Worm (Caenorhabditis elegans) whole organism, young adult: Measurements from ENCODE around the gene atl-1.

Experiments
- B0261.1 ChIP-seq: sonication (generic microtip); optimal IDR thresholded peaks from 2 replicates; lab custom pipeline; 2016; ENCODE audit warnings: mild to moderate bottlenecking, missing genetic modification characterization, moderate library complexity, missing compliant biosample characterization
- B0336.3 ChIP-seq: fragments of 200-800 bp; sonication (Bioruptor generic); IDR thresholded peaks from 2 replicates; pipeline ENCODE4 v1.3.6; 2022; ENCODE audit warnings: missing genetic modification characterization, missing compliant biosample characterization
- C17E4.6 ChIP-seq: fragments of 200-800 bp; sonication (Bioruptor generic); IDR thresholded peaks from 2 replicates; pipeline ENCODE4 v1.3.6; 2022; ENCODE audit warnings: missing genetic modification reagents, missing genetic modification characterization, missing compliant biosample characterization
- D2030.7 ChIP-seq: fragments of 200-800 bp; sonication (Bioruptor generic); IDR thresholded peaks from 2 replicates; pipeline ENCODE4 v1.3.6; 2022; ENCODE audit warnings: missing genetic modification reagents, missing genetic modification characterization, missing compliant biosample characterization
- F23B12.7 ChIP-seq: sonication (generic microtip); optimal IDR thresholded peaks from 2 replicates; lab custom pipeline; 2017; ENCODE audit warnings: missing genetic modification characterization, mild to moderate bottlenecking, missing compliant biosample characterization, antibody characterized with exemption, moderate library complexity; ENCODE audit not compliant: insufficient read depth
- F33H1.4 ChIP-seq: fragments of 200-800 bp; sonication (Bioruptor generic); IDR thresholded peaks from 2 replicates; pipeline ENCODE4 v1.3.6; 2022; ENCODE audit warnings: missing genetic modification reagents, missing genetic modification characterization, missing compliant biosample characterization
- F49E8.2 ChIP-seq: sonication (generic microtip); optimal IDR thresholded peaks from 3 replicates; lab custom pipeline; 2017; ENCODE audit warnings: missing genetic modification characterization, mild to moderate bottlenecking, missing compliant biosample characterization, antibody characterized with exemption, moderate library complexity; ENCODE audit not compliant: insufficient read depth
- F52B5.7 ChIP-seq: sonication (generic microtip); optimal IDR thresholded peaks from 2 replicates; lab custom pipeline; 2016; ENCODE audit warnings: mild to moderate bottlenecking, missing genetic modification characterization, missing compliant biosample characterization
- Y53F4B.3 ChIP-seq: fragments of 200-800 bp; sonication (Bioruptor generic); IDR thresholded peaks from 2 replicates; pipeline ENCODE4 v1.3.6; 2022; ENCODE audit warnings: missing genetic modification reagents, missing genetic modification characterization, missing compliant biosample characterization
- Y56A3A.18 ChIP-seq: fragments of 200-800 bp; sonication (Bioruptor generic); IDR thresholded peaks from 2 replicates; pipeline ENCODE4 v1.3.6; 2022; ENCODE audit warnings: missing genetic modification reagents, missing genetic modification characterization, missing compliant biosample characterization
- Y79H2A.3 ChIP-seq: fragments of 200-800 bp; sonication (Bioruptor generic); conservative IDR thresholded peaks from 2 replicates; pipeline ENCODE4 v1.3.6; 2022; ENCODE audit warnings: missing genetic modification reagents, missing genetic modification characterization, missing compliant biosample characterization
- ZK185.1 ChIP-seq: sonication (generic microtip); optimal IDR thresholded peaks from 2 replicates; lab custom pipeline; 2016; ENCODE audit warnings: mild to moderate bottlenecking, missing genetic modification characterization, missing compliant biosample characterization; ENCODE audit not compliant: poor library complexity, severe bottlenecking
- ama-1 ChIP-seq, 3 experiments: fragments of 150-350 bp in 1 of 3; sonication (generic microtip) in 2 of 3; optimal IDR thresholded peaks; 2 replicates each; lab custom pipeline; 2014 to 2018; ENCODE audit warnings: missing biosample characterization in 2 of 3, missing genetic modification characterization in 2 of 3, missing genetic modification reagents in 2 of 3
- aptf-2 ChIP-seq: fragments of 200-800 bp; sonication (Bioruptor generic); conservative IDR thresholded peaks from 2 replicates; pipeline ENCODE4 v1.3.6; 2022; ENCODE audit warnings: missing genetic modification reagents, missing genetic modification characterization, missing compliant biosample characterization
- athp-1 ChIP-seq: sonication (generic microtip); optimal IDR thresholded peaks from 2 replicates; lab custom pipeline; 2017; ENCODE audit warnings: mild to moderate bottlenecking, missing genetic modification characterization, missing compliant biosample characterization
- attf-5 ChIP-seq: fragments of 200-800 bp; sonication (Bioruptor generic); optimal IDR thresholded peaks from 2 replicates; lab custom pipeline; 2018; ENCODE audit warnings: mild to moderate bottlenecking, missing genetic modification characterization, missing compliant biosample characterization
- attf-6 ChIP-seq: fragments of 200-800 bp; sonication (Bioruptor generic); IDR thresholded peaks from 2 replicates; pipeline ENCODE4 v1.3.6; 2022; ENCODE audit warnings: missing genetic modification reagents, missing genetic modification characterization, missing compliant biosample characterization
- cebp-1 ChIP-seq, 2 experiments: fragments of 200-800 bp in 1 of 2; sonication (Bioruptor generic) in 1 of 2; sonication (generic microtip) in 1 of 2; IDR thresholded peaks in 1 of 2; optimal IDR thresholded peaks in 1 of 2; 2 replicates each; pipeline versions ENCODE4 v1.3.6 to Lab custom; 2017 to 2022; ENCODE audit warnings: missing compliant biosample characterization in 2 of 2, missing genetic modification characterization in 2 of 2, mild to moderate bottlenecking in 1 of 2, missing genetic modification reagents in 1 of 2, moderate library complexity in 1 of 2
- ceh-79 ChIP-seq: sonication (generic microtip); optimal IDR thresholded peaks from 2 replicates; lab custom pipeline; 2017; ENCODE audit warnings: mild to moderate bottlenecking, missing genetic modification characterization, missing compliant biosample characterization
- ceh-91 ChIP-seq: fragments of 200-800 bp; sonication (Bioruptor generic); IDR thresholded peaks from 2 replicates; pipeline ENCODE4 v1.3.6; 2022; ENCODE audit warnings: missing genetic modification reagents, missing genetic modification characterization, missing compliant biosample characterization
- dox-1 ChIP-seq: fragments of 200-800 bp; sonication (Bioruptor generic); IDR thresholded peaks from 2 replicates; pipeline ENCODE4 v1.3.6; 2022; ENCODE audit warnings: missing genetic modification reagents, missing genetic modification characterization, missing compliant biosample characterization
- ekl-4 ChIP-seq: fragments of 200-800 bp; sonication (Bioruptor generic); IDR thresholded peaks from 2 replicates; pipeline ENCODE4 v1.3.6; 2022; ENCODE audit warnings: missing genetic modification reagents, missing genetic modification characterization, missing compliant biosample characterization
- hmg-1.2 ChIP-seq: fragments of 200-800 bp; sonication (Bioruptor generic); IDR thresholded peaks from 2 replicates; pipeline ENCODE4 v1.3.6; 2022; ENCODE audit warnings: missing genetic modification reagents, missing genetic modification characterization, missing compliant biosample characterization
- hsf-1 ChIP-seq: fragments of 200-800 bp; sonication (Bioruptor generic); IDR thresholded peaks from 2 replicates; pipeline ENCODE4 v1.3.6; 2022; ENCODE audit warnings: missing genetic modification reagents, missing genetic modification characterization, missing compliant biosample characterization
- let-607 ChIP-seq, 2 experiments: fragments of 200-800 bp in 1 of 2; sonication (Bioruptor generic) in 1 of 2; sonication (generic microtip) in 1 of 2; optimal IDR thresholded peaks; 2 replicates each; lab custom pipeline; 2016 to 2018; ENCODE audit warnings: mild to moderate bottlenecking in 2 of 2, missing compliant biosample characterization in 2 of 2, missing genetic modification characterization in 2 of 2, moderate library complexity in 2 of 2, missing genotype in 1 of 2
- lin-26 ChIP-seq: fragments of 200-800 bp; sonication (Bioruptor generic); IDR thresholded peaks from 2 replicates; pipeline ENCODE4 v1.3.6; 2022; ENCODE audit warnings: missing genetic modification reagents, missing genetic modification characterization, missing compliant biosample characterization
- lin-40 ChIP-seq: sonication (generic microtip); optimal IDR thresholded peaks from 2 replicates; lab custom pipeline; 2016; ENCODE audit warnings: missing genetic modification characterization, mild to moderate bottlenecking, missing compliant biosample characterization, missing genotype, missing genetic modification reagents
- lsy-27 ChIP-seq: sonication (generic microtip); optimal IDR thresholded peaks from 2 replicates; lab custom pipeline; 2017; ENCODE audit warnings: missing genetic modification characterization, mild to moderate bottlenecking, missing compliant biosample characterization, antibody characterized with exemption, missing genotype, borderline replicate concordance; ENCODE audit not compliant: insufficient read depth
- madf-6 ChIP-seq: fragments of 200-800 bp; sonication (Bioruptor generic); IDR thresholded peaks from 2 replicates; pipeline ENCODE4 v1.3.6; 2022; ENCODE audit warnings: missing genetic modification reagents, missing genetic modification characterization, missing compliant biosample characterization
- pbrm-1 ChIP-seq: fragments of 200-800 bp; sonication (Bioruptor generic); IDR thresholded peaks from 2 replicates; pipeline ENCODE4 v1.3.6; 2022; ENCODE audit warnings: missing genetic modification reagents, missing genetic modification characterization, missing compliant biosample characterization
- pha-4 ChIP-seq: fragments of 150-350 bp; sonication (generic microtip); optimal IDR thresholded peaks from 2 replicates; lab custom pipeline; 2014; ENCODE audit warnings: missing biosample characterization, missing genetic modification reagents, missing genetic modification characterization
- rcor-1 ChIP-seq: fragments of 200-800 bp; sonication (Bioruptor generic); IDR thresholded peaks from 2 replicates; pipeline ENCODE4 v1.3.6; 2022; ENCODE audit warnings: missing genetic modification reagents, missing genetic modification characterization, missing compliant biosample characterization
- rpc-1 ChIP-seq, 2 experiments: fragments of 150-350 bp in 1 of 2; sonication (generic microtip) in 1 of 2; optimal IDR thresholded peaks; 2 replicates each; lab custom pipeline; 2014 to 2018; ENCODE audit warnings: missing biosample characterization in 1 of 2, missing genetic modification characterization in 1 of 2, missing genetic modification reagents in 1 of 2, missing genotype in 1 of 2
- snpc-1.1 ChIP-seq: sonication (generic microtip); optimal IDR thresholded peaks from 2 replicates; lab custom pipeline; 2017; ENCODE audit warnings: missing genetic modification characterization, mild to moderate bottlenecking, missing compliant biosample characterization, antibody characterized with exemption, moderate library complexity, missing genotype, missing genetic modification reagents; ENCODE audit not compliant: insufficient read depth
- snpc-4 ChIP-seq, 5 experiments: fragments of 150-350 bp in 1 of 5; sonication (generic microtip) in 4 of 5; optimal IDR thresholded peaks; 2 replicates each; lab custom pipeline; 2014 to 2018; ENCODE audit warnings: missing genetic modification characterization in 5 of 5, missing biosample characterization in 3 of 5, antibody characterized with exemption in 2 of 5, mild to moderate bottlenecking in 2 of 5, missing compliant biosample characterization in 2 of 5, missing genotype in 2 of 5, moderate library complexity in 2 of 5, missing genetic modification reagents in 1 of 5
- tlf-1 ChIP-seq: fragments of 200-800 bp; sonication (Bioruptor generic); optimal IDR thresholded peaks from 2 replicates; lab custom pipeline; 2018; ENCODE audit warnings: mild to moderate bottlenecking, missing genetic modification characterization, missing compliant biosample characterization
- zim-3 ChIP-seq: sonication (generic microtip); optimal IDR thresholded peaks from 2 replicates; lab custom pipeline; 2017; ENCODE audit warnings: mild to moderate bottlenecking, missing genetic modification characterization, moderate library complexity, missing compliant biosample characterization
- ztf-25 ChIP-seq: fragments of 200-800 bp; sonication (Bioruptor generic); IDR thresholded peaks from 2 replicates; pipeline ENCODE4 v1.3.6; 2022; ENCODE audit warnings: missing genetic modification reagents, missing genetic modification characterization, missing compliant biosample characterization
- ztf-3 ChIP-seq: fragments of 200-800 bp; sonication (Bioruptor generic); optimal IDR thresholded peaks from 2 replicates; lab custom pipeline; 2018; ENCODE audit warnings: mild to moderate bottlenecking, missing genetic modification characterization, missing compliant biosample characterization

The atl-1 gene

ce11 chrV:9689364-9689763 is 44.0 kb upstream of the atl-1 start:
- no peak for TF ChIP-seq F33H1.4 (GFP tag; lab: Robert Waterston, UW)
- TF ChIP-seq ZK185.1 (tag; lab: Kevin White, UChicago) = no peak
- no peak for TF ChIP-seq cebp-1 (GFP tag; IDR thresholded peaks at IDR 0.05; lab: Robert Waterston, UW)
- TF ChIP-seq cebp-1 (tag; optimal IDR thresholded peaks at IDR 0.05; lab: Kevin White, UChicago) = no peak
- TF ChIP-seq F23B12.7 (tag; lab: Kevin White, UChicago) = no peak
- TF ChIP-seq lsy-27 (tag; lab: Kevin White, UChicago) = no peak
- TF ChIP-seq ztf-25 (GFP tag; lab: Robert Waterston, UW) = 0 out of 2 replicates have a peak, but pooled peaks have one; percentile 37
- peak in 1 of 2 experiments; percentile 1 for TF ChIP-seq let-607 (tag; optimal IDR thresholded peaks at IDR 0.05; lab: Kevin White, UChicago)
- TF ChIP-seq rpc-1 (optimal IDR thresholded peaks at IDR 0.05; lab: Kevin White, UChicago) = no peak
- TF ChIP-seq rpc-1 (tag; optimal IDR thresholded peaks at IDR 0.05; lab: Kevin White, UChicago) = no peak
- TF ChIP-seq attf-5 = no peak
- TF ChIP-seq ama-1 (optimal IDR thresholded peaks at IDR 0.05; lab: Kevin White, UChicago) = no peak
- TF ChIP-seq ama-1 (GFP tag; optimal IDR thresholded peaks at IDR 0.05; lab: Kevin White, UChicago) = no peak
- peak; percentile 36 for TF ChIP-seq athp-1 (tag; lab: Kevin White, UChicago)
- peak; percentile 71 for TF ChIP-seq ceh-79
- peak; percentile 28; the same call in 1 of the 2 replicates for TF ChIP-seq C17E4.6 (GFP tag; lab: Robert Waterston, UW)
- TF ChIP-seq Y79H2A.3 (GFP tag; lab: Robert Waterston, UW) = peak; percentile 83; the same call in 1 of the 2 replicates
- no peak for TF ChIP-seq pha-4
- peak; percentile 26 for TF ChIP-seq tlf-1 (GFP tag; lab: Kevin White, UChicago)
- peak; percentile 57 for TF ChIP-seq F52B5.7
- no peak for TF ChIP-seq Y56A3A.18 (GFP tag; lab: Robert Waterston, UW)
- TF ChIP-seq rcor-1 (GFP tag; lab: Robert Waterston, UW) = peak; percentile 25; the same call in 1 of the 2 replicates
- TF ChIP-seq B0261.1 (tag; lab: Kevin White, UChicago) = no peak
- 0 out of 2 replicates have a peak, but pooled peaks have one; percentile 28 for TF ChIP-seq pbrm-1 (GFP tag; lab: Robert Waterston, UW)
- TF ChIP-seq lin-40 (tag; lab: Kevin White, UChicago) = no peak
- TF ChIP-seq hsf-1 = peak; percentile 44; the same call in 1 of the 2 replicates
- 0 out of 2 replicates have a peak, but pooled peaks have one; percentile 28 for TF ChIP-seq lin-26 (GFP tag; lab: Robert Waterston, UW)
- TF ChIP-seq Y53F4B.3 (GFP tag; lab: Robert Waterston, UW) = no peak
- no peak for TF ChIP-seq aptf-2 (GFP tag; lab: Robert Waterston, UW)
- TF ChIP-seq F49E8.2 (tag; lab: Kevin White, UChicago) = peak; percentile 45
- peak; percentile 67 for TF ChIP-seq madf-6 (GFP tag; lab: Robert Waterston, UW)
- peak; percentile 84 for TF ChIP-seq B0336.3 (GFP tag; lab: Robert Waterston, UW)
- TF ChIP-seq ceh-91 = peak; percentile 17; the same call in 1 of the 2 replicates
- TF ChIP-seq D2030.7 = no peak
- no peak for TF ChIP-seq ztf-3 (GFP tag; lab: Kevin White, UChicago)
- TF ChIP-seq attf-6 (GFP tag; lab: Robert Waterston, UW) = peak; percentile 55
- peak; percentile 64; the same call in 1 of the 2 replicates for TF ChIP-seq ekl-4 (GFP tag; lab: Robert Waterston, UW)
- TF ChIP-seq zim-3 (tag; lab: Kevin White, UChicago) = no peak
- TF ChIP-seq snpc-1.1 (tag; lab: Kevin White, UChicago) = no peak
- no peak for TF ChIP-seq dox-1 (GFP tag; lab: Robert Waterston, UW)
- TF ChIP-seq snpc-4 (GFP tag; optimal IDR thresholded peaks at IDR 0.05; lab: Kevin White, UChicago) = no peak
- no peak for TF ChIP-seq snpc-4 (tag; optimal IDR thresholded peaks at IDR 0.05; lab: Kevin White, UChicago)
- peak; percentile 24; the same call in 1 of the 2 replicates for TF ChIP-seq hmg-1.2 (GFP tag; lab: Robert Waterston, UW)
